Worm (Caenorhabditis elegans) whole organism, mixed stage, embryonic: ENCODE measurements around the gene best-5.

Source experiments
- elt-3 ChIP-seq: fragments of 150-350 bp; optimal IDR thresholded peaks from 2 replicates; lab custom pipeline; 2014; ENCODE audit warnings: missing biosample characterization, missing genetic modification characterization
- lin-13 ChIP-seq: fragments of 150-350 bp; optimal IDR thresholded peaks from 2 replicates; lab custom pipeline; 2014; ENCODE audit warnings: missing biosample characterization, missing genetic modification characterization
- snpc-4 ChIP-seq: fragments of 150-350 bp; optimal IDR thresholded peaks from 2 replicates; lab custom pipeline; 2014; ENCODE audit warnings: missing biosample characterization, missing genetic modification characterization
- unc-62 ChIP-seq: fragments of 150-350 bp; optimal IDR thresholded peaks from 2 replicates; lab custom pipeline; 2014; ENCODE audit warnings: missing biosample characterization, missing genetic modification reagents, missing genetic modification characterization
- zip-8 ChIP-seq: fragments of 150-350 bp; optimal IDR thresholded peaks from 2 replicates; lab custom pipeline; 2014; ENCODE audit warnings: missing biosample characterization, missing genetic modification characterization

DNA sequence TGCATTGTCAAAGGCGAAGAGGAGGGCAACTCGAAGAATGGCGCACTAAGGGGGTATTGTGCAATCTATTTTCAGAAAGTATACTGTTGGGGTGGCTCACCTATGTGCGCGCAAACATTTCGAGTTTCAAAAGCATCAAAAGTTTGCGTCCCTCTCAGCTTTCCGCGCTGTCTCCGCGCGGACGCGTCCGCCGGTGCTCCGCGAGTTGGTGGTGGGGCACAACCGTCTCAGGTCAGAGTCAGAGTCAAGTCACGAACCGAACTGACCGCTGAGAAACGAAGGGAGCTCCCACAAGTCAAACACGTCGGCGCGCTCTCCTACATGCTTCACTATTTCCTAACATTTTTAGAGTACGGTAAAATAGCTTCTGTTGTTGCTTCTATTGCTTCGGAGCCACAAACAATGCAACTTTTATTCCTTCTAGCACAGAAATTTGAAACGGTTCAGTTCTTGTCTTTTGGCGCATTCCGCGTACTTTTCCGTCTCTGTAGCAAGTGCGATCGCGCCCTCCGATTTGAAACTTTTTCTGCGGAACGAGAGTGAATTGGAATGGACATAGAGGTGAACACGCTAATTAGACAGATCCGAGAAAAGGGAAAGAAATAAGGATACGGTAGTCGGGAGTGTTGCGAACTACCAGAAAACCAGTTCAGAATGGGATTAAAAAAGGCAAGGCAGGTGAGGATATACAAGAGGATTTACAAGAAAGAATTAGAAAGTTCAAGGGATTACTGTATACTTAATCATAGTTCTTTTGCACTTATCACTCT is 50.6 kb downstream of the best-5 start:
- no peak for TF ChIP-seq elt-3 (tag; lab: Kevin White, UChicago)
- no peak for TF ChIP-seq unc-62
- no peak for TF ChIP-seq snpc-4 (tag; lab: Kevin White, UChicago)
- no peak for TF ChIP-seq lin-13 (tag; lab: Kevin White, UChicago)
- no peak for TF ChIP-seq zip-8 (tag; lab: Kevin White, UChicago)
